Worm (Caenorhabditis elegans): ENCODE results near the gene F54D5.7.

DNA sequence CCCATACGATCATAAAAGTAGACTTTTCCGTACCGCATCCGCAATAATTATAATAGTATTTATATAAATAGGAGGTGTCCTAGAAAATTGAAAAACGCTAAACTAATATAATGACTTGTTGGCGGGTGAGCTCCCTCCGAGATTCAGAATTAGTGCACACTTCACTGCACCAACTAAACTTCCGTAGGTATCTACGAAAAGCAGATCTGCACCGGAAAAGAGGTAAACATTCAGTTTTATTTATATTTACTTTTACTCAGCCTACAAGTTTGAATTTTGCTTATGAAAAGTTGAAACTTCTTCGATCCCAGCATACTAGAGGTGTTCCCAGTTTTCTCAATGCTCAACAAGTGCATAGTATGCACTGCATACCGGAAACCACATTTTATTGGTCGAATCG is 44.7 kb downstream of the F54D5.7 start, which contains the start of gene F07A11.1:
- no peak for TF ChIP-seq nhr-11 (tag; optimal IDR thresholded peaks at IDR 0.05)
- no peak for TF ChIP-seq K09A11.1 (tag; optimal IDR thresholded peaks at IDR 0.05; ENCODE audit: insufficient read depth)
- TF ChIP-seq ceh-2 (tag; optimal IDR thresholded peaks at IDR 0.05), result no peak
